Fruit fly (Drosophila melanogaster): ENCODE results near the gene CG5225.

Gene CG5225

dm6 chr3R:17029796-17030195 lies 1.3 kb downstream of the CG5225 start:
- TF ChIP-seq foxo (GFP tag; optimal IDR thresholded peaks at IDR 0.05) (no peak), Mio (GFP tag; optimal IDR thresholded peaks at IDR 0.05) (no peak), dmrt93B (GFP tag; optimal IDR thresholded peaks at IDR 0.05) (no peak), CG9705 (GFP tag; optimal IDR thresholded peaks at IDR 0.05) (no peak), ey (GFP tag; optimal IDR thresholded peaks at IDR 0.05) (no peak), Abd-B (GFP tag; optimal IDR thresholded peaks at IDR 0.05) (no peak)

dm6 chr3R:17031502-17031901 lies 3.0 kb downstream of the CG5225 start, which contains the start of gene CG31268:
CG31268 (plus strand) TSS chr3R:17031802.
- no peak for TF ChIP-seq dmrt93B (GFP tag; optimal IDR thresholded peaks at IDR 0.05)
- no peak for TF ChIP-seq dl (GFP tag; optimal IDR thresholded peaks at IDR 0.05; ENCODE audit: insufficient read depth in 1 of 2, partially characterized antibody in 2 of 2)
- no peak for TF ChIP-seq usp (GFP tag; optimal IDR thresholded peaks at IDR 0.05)
- TF ChIP-seq OdsH (GFP tag; optimal IDR thresholded peaks at IDR 0.05) = no peak
- no peak for TF ChIP-seq dsf (GFP tag; optimal IDR thresholded peaks at IDR 0.05; ENCODE audit: borderline replicate concordance)
- no peak for TF ChIP-seq Dfd (GFP tag; optimal IDR thresholded peaks at IDR 0.05)
- no peak for TF ChIP-seq Jra (GFP tag; optimal IDR thresholded peaks at IDR 0.05)
- TF ChIP-seq ey (GFP tag; optimal IDR thresholded peaks at IDR 0.05) = no peak
- TF ChIP-seq Hnf4 (GFP tag; optimal IDR thresholded peaks at IDR 0.05) = no peak
- TF ChIP-seq CrebA (GFP tag; optimal IDR thresholded peaks at IDR 0.05; ENCODE audit: borderline replicate concordance) = no peak
- TF ChIP-seq h (GFP tag; optimal IDR thresholded peaks at IDR 0.05) = no peak
- no peak for TF ChIP-seq Dif (GFP tag; optimal IDR thresholded peaks at IDR 0.05; ENCODE audit: partially characterized antibody)

dm6 chr3R:17035945-17036344 lies 7.5 kb downstream of the CG5225 start, which contains the start of gene CG4009:
CG4009 (minus strand) TSS chr3R:17036045.
- TF ChIP-seq CG32264 (GFP tag; optimal IDR thresholded peaks at IDR 0.05) = no peak
- TF ChIP-seq HLH106 (tag; optimal IDR thresholded peaks at IDR 0.05) = no peak
- no peak for TF ChIP-seq Dif (GFP tag; optimal IDR thresholded peaks at IDR 0.05; ENCODE audit: partially characterized antibody)
- no peak for TF ChIP-seq ey (GFP tag; optimal IDR thresholded peaks at IDR 0.05)
- no peak for TF ChIP-seq psq (GFP tag; optimal IDR thresholded peaks at IDR 0.05)
- no peak for TF ChIP-seq dmrt93B (GFP tag; optimal IDR thresholded peaks at IDR 0.05)
- TF ChIP-seq Hr83 (GFP tag; optimal IDR thresholded peaks at IDR 0.05; ENCODE audit: poor library complexity, severe bottlenecking) = no peak
- no peak for TF ChIP-seq pan (optimal IDR thresholded peaks at IDR 0.05)
- TF ChIP-seq usp (GFP tag; optimal IDR thresholded peaks at IDR 0.05) = no peak
- no peak for TF ChIP-seq CG9705 (GFP tag; optimal IDR thresholded peaks at IDR 0.05)
- no peak for TF ChIP-seq Mio (GFP tag; optimal IDR thresholded peaks at IDR 0.05)
- no peak for TF ChIP-seq Sp1 (GFP tag; optimal IDR thresholded peaks at IDR 0.05)
- no peak for TF ChIP-seq jim (GFP tag; optimal IDR thresholded peaks at IDR 0.05)
- TF ChIP-seq Hnf4 (GFP tag; optimal IDR thresholded peaks at IDR 0.05) = no peak

- TF ChIP-seq woc (GFP tag; optimal IDR thresholded peaks at IDR 0.05) = peak; percentile 52
- TF ChIP-seq fru (GFP tag; optimal IDR thresholded peaks at IDR 0.05) = no peak
- peak; percentile 11 for TF ChIP-seq Hnf4 (GFP tag; optimal IDR thresholded peaks at IDR 0.05)
Measured at dm6 chr3R:17039993-17040807, 11.7 kb downstream of the CG5225 start, which contains the start of the genes CG18213 and Trm7-32. CG18213 (minus strand) TSS chr3R:17040203. Trm7-32 (plus strand) TSS chr3R:17040682.

dm6 chr3R:17042838-17043569 lies 14.5 kb downstream of the CG5225 start, which contains the start of the genes bdwf and Patr-1:
bdwf (minus strand) TSS chr3R:17043136.
Patr-1 (plus strand) TSS chr3R:17043564.
- TF ChIP-seq sv (GFP tag; optimal IDR thresholded peaks at IDR 0.05) (peak; percentile 25), sage (GFP tag; optimal IDR thresholded peaks at IDR 0.05) (no peak), GATAd (GFP tag; optimal IDR thresholded peaks at IDR 0.05) (no peak), Jra (GFP tag; optimal IDR thresholded peaks at IDR 0.05) (peak; percentile 77), Hr78 (GFP tag; optimal IDR thresholded peaks at IDR 0.05) (no peak), usp (GFP tag; optimal IDR thresholded peaks at IDR 0.05) (no peak), CG32264 (GFP tag; optimal IDR thresholded peaks at IDR 0.05) (no peak), OdsH (GFP tag; optimal IDR thresholded peaks at IDR 0.05) (peak; percentile 19), ey (GFP tag; optimal IDR thresholded peaks at IDR 0.05) (no peak), foxo (GFP tag; optimal IDR thresholded peaks at IDR 0.05) (peak in 1 of 2 experiments; percentile 51), Vsx2 (GFP tag; optimal IDR thresholded peaks at IDR 0.05; ENCODE audit: partially characterized antibody) (no peak), jim (GFP tag; optimal IDR thresholded peaks at IDR 0.05) (no peak), Hnf4 (GFP tag; optimal IDR thresholded peaks at IDR 0.05) (no peak), CrebA (GFP tag; optimal IDR thresholded peaks at IDR 0.05; ENCODE audit: borderline replicate concordance) (no peak), Myc (optimal IDR thresholded peaks at IDR 0.05) (no peak), Dif (GFP tag; optimal IDR thresholded peaks at IDR 0.05; ENCODE audit: partially characterized antibody) (no peak), HLH106 (tag; optimal IDR thresholded peaks at IDR 0.05) (peak; percentile 26), dsf (GFP tag; optimal IDR thresholded peaks at IDR 0.05; ENCODE audit: borderline replicate concordance) (peak; percentile 32), N (GFP tag; optimal IDR thresholded peaks at IDR 0.05) (no peak), lola (GFP tag; optimal IDR thresholded peaks at IDR 0.05) (no peak), Sp1 (GFP tag; optimal IDR thresholded peaks at IDR 0.05) (no peak), Abd-B (GFP tag; optimal IDR thresholded peaks at IDR 0.05) (no peak), fru (GFP tag; optimal IDR thresholded peaks at IDR 0.05) (no peak), woc (GFP tag; optimal IDR thresholded peaks at IDR 0.05) (peak; percentile 71), Dfd (GFP tag; optimal IDR thresholded peaks at IDR 0.05) (no peak), dmrt93B (GFP tag; optimal IDR thresholded peaks at IDR 0.05) (no peak), Mio (GFP tag; optimal IDR thresholded peaks at IDR 0.05) (no peak), Hr83 (GFP tag; optimal IDR thresholded peaks at IDR 0.05; ENCODE audit: poor library complexity, severe bottlenecking) (no peak), br (GFP tag; optimal IDR thresholded peaks at IDR 0.05) (no peak)
